Fruit fly (Drosophila melanogaster) Kc167 (cell line): Measurements from ENCODE around the gene Gyc89Da.

Experiments used
- Myc ChIP-seq: fragments of >200 bp; optimal IDR thresholded peaks from 2 replicates; lab custom pipeline; 2017; ENCODE audit warnings: missing external identifiers
- Sin3A ChIP-seq: fragments of >200 bp; optimal IDR thresholded peaks from 2 replicates; lab custom pipeline; 2018; ENCODE audit warnings: missing external identifiers
- h ChIP-seq: fragments of >200 bp; optimal IDR thresholded peaks from 3 replicates; lab custom pipeline; 2018; ENCODE audit warnings: missing external identifiers
- insv ChIP-seq: fragments of >200 bp; optimal IDR thresholded peaks from 3 replicates; lab custom pipeline; 2018; ENCODE audit warnings: missing external identifiers
- psq ChIP-seq: fragments of >200 bp; optimal IDR thresholded peaks from 2 replicates; lab custom pipeline; 2017; ENCODE audit warnings: missing external identifiers
- ttk ChIP-seq: sonication (Bioruptor generic); optimal IDR thresholded peaks from 2 replicates; lab custom pipeline; 2017; ENCODE audit warnings: missing external identifiers

The Gyc89Da gene

dm6 chr3R:16500919-16501851, 28.8 kb downstream of the Gyc89Da start, which contains the start of gene Decay:
Gene Decay, minus strand, starts transcription at chr3R:16501050.
- TF ChIP-seq Sin3A (no peak), h (lab: Kevin White, UChicago) (no peak), Myc (lab: Kevin White, UChicago) (no peak), psq (lab: Kevin White, UChicago) (no peak), insv (lab: Kevin White, UChicago) (no peak), ttk (lab: Kevin White, UChicago) (no peak)

dm6 chr3R:16502595-16503305, 30.3 kb downstream of the Gyc89Da start, which contains the start of gene CG42342:
Gene CG42342, plus strand, starts transcription at chr3R:16502770.
- TF ChIP-seq psq (lab: Kevin White, UChicago), result no peak
- no peak for TF ChIP-seq Sin3A
- no peak for TF ChIP-seq h (lab: Kevin White, UChicago)
- TF ChIP-seq Myc (lab: Kevin White, UChicago), result no peak
- TF ChIP-seq insv (lab: Kevin White, UChicago), result no peak
- no peak for TF ChIP-seq ttk (lab: Kevin White, UChicago)

dm6 chr3R:16504541-16504940, 32.1 kb downstream of the Gyc89Da start:
- TF ChIP-seq insv (lab: Kevin White, UChicago) (no peak), psq (lab: Kevin White, UChicago) (no peak), Myc (lab: Kevin White, UChicago) (no peak), ttk (lab: Kevin White, UChicago) (no peak), Sin3A (no peak), h (lab: Kevin White, UChicago) (no peak)

dm6 chr3R:16507706-16508105, 35.3 kb downstream of the Gyc89Da start:
- TF ChIP-seq h (lab: Kevin White, UChicago), result no peak
- no peak for TF ChIP-seq Myc (lab: Kevin White, UChicago)
- no peak for TF ChIP-seq psq (lab: Kevin White, UChicago)
- no peak for TF ChIP-seq insv (lab: Kevin White, UChicago)
- no peak for TF ChIP-seq Sin3A
- no peak for TF ChIP-seq ttk (lab: Kevin White, UChicago)

dm6 chr3R:16510128-16510527, 37.7 kb downstream of the Gyc89Da start:
- TF ChIP-seq insv (lab: Kevin White, UChicago) (no peak), ttk (lab: Kevin White, UChicago) (no peak), psq (lab: Kevin White, UChicago) (no peak), Sin3A (no peak), Myc (lab: Kevin White, UChicago) (no peak), h (lab: Kevin White, UChicago) (no peak)

- TF ChIP-seq psq (lab: Kevin White, UChicago) (no peak), h (lab: Kevin White, UChicago) (no peak), Myc (lab: Kevin White, UChicago) (no peak), insv (lab: Kevin White, UChicago) (no peak), Sin3A (no peak), ttk (lab: Kevin White, UChicago) (no peak)
Measured at dm6 chr3R:16518150-16518662, 45.8 kb downstream of the Gyc89Da start.

dm6 chr3R:16523395-16523794, 51.0 kb downstream of the Gyc89Da start:
- no peak for TF ChIP-seq psq (lab: Kevin White, UChicago)
- TF ChIP-seq ttk (lab: Kevin White, UChicago), result no peak
- no peak for TF ChIP-seq Sin3A
- no peak for TF ChIP-seq Myc (lab: Kevin White, UChicago)
- no peak for TF ChIP-seq insv (lab: Kevin White, UChicago)
- no peak for TF ChIP-seq h (lab: Kevin White, UChicago)

dm6 chr3R:16524178-16524577, 51.8 kb downstream of the Gyc89Da start:
- TF ChIP-seq ttk (lab: Kevin White, UChicago) (no peak), Sin3A (no peak), Myc (lab: Kevin White, UChicago) (no peak), psq (lab: Kevin White, UChicago) (no peak), h (lab: Kevin White, UChicago) (no peak), insv (lab: Kevin White, UChicago) (no peak)

dm6 chr3R:16524593-16525111, 52.3 kb downstream of the Gyc89Da start:
- TF ChIP-seq insv (lab: Kevin White, UChicago) (no peak), psq (lab: Kevin White, UChicago) (no peak), ttk (lab: Kevin White, UChicago) (no peak), Sin3A (no peak), Myc (lab: Kevin White, UChicago) (no peak), h (lab: Kevin White, UChicago) (no peak)
